Worm (Caenorhabditis elegans): Measurements from ENCODE around the gene K12B6.4.

K12B6.4 gene

DNA sequence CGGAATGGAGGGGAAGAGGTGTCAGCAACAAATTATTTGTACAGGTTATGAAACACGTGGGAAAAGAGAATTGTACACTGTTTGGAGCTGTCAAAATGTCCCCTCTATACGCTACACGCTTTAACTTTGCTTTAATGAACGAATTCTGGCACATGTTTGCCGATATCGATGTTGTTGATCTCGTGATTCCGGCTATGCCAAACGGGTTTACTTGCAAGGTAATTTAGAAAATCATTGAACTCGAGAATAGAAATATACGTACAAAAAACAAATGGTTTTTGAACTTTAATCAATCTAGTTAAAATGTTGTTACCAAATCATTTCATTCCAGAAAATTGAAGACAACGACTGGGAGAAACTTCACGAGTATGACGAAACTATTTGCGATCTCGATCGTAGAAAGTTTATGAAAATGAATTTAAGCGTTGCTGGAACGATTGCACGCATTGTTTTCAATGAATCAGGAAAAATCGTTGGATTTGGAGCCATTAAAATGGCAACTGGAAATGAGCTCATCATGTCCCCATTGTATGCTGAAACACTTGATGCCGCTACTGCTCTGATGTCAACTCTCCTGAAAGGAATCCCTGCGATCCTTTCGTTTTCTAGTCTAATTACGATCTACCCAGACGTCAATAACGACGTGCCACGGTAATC is 3.8 kb downstream of the K12B6.4 start:
- TF ChIP-seq ceh-82 (tag; optimal IDR thresholded peaks at IDR 0.05) (no peak), lsy-2 (tag; optimal IDR thresholded peaks at IDR 0.05) (no peak), ztf-1 (GFP tag; conservative IDR thresholded peaks at IDR 0.05) (no peak), C34F6.9 (tag; optimal IDR thresholded peaks at IDR 0.05) (no peak), sma-9 (GFP tag; optimal IDR thresholded peaks at IDR 0.05) (peak; percentile 17), sma-9 (tag; optimal IDR thresholded peaks at IDR 0.05) (no peak), ama-1 (optimal IDR thresholded peaks at IDR 0.05) (peak; percentile 30), nhr-77 (tag; optimal IDR thresholded peaks at IDR 0.05) (no peak), nhr-21 (tag; optimal IDR thresholded peaks at IDR 0.05) (peak; percentile 37), nhr-12 (tag; optimal IDR thresholded peaks at IDR 0.05) (no peak), mbf-1 (tag; optimal IDR thresholded peaks at IDR 0.05) (no peak), lin-13 (GFP tag; optimal IDR thresholded peaks at IDR 0.05) (no peak), Y55F3AM.14 (GFP tag; optimal IDR thresholded peaks at IDR 0.05) (no peak), nhr-237 (tag; optimal IDR thresholded peaks at IDR 0.05) (no peak), sma-3 (GFP tag; optimal IDR thresholded peaks at IDR 0.05) (no peak), nhr-129 (tag; optimal IDR thresholded peaks at IDR 0.05) (no peak), F13H6.1 (tag; optimal IDR thresholded peaks at IDR 0.05) (no peak), snpc-4 (tag; optimal IDR thresholded peaks at IDR 0.05) (no peak), unc-62 (GFP tag; optimal IDR thresholded peaks at IDR 0.05) (no peak), nhr-25 (tag; optimal IDR thresholded peaks at IDR 0.05) (no peak)

ce11 chrV:6276205-6276604 is 4.9 kb downstream of the K12B6.4 start, which contains the start of gene F31F7.1:
TSS of gene F31F7.1 (plus strand) at chrV:6276439.
- peak; percentile 26 for TF ChIP-seq nhr-6 (tag; optimal IDR thresholded peaks at IDR 0.05)
- TF ChIP-seq unc-55 (GFP tag; optimal IDR thresholded peaks at IDR 0.05), result no peak
- no peak for TF ChIP-seq lin-39 (tag; optimal IDR thresholded peaks at IDR 0.05)
- TF ChIP-seq sma-3 (GFP tag; optimal IDR thresholded peaks at IDR 0.05), result peak; percentile 84
- TF ChIP-seq ztf-11 (tag; optimal IDR thresholded peaks at IDR 0.05), result no peak
- TF ChIP-seq ztf-4 (tag; optimal IDR thresholded peaks at IDR 0.05), result no peak
- TF ChIP-seq ceh-82 (tag; optimal IDR thresholded peaks at IDR 0.05), result no peak
- no peak for TF ChIP-seq zag-1 (tag; optimal IDR thresholded peaks at IDR 0.05)
- no peak for TF ChIP-seq elt-3 (tag; optimal IDR thresholded peaks at IDR 0.05)
- peak; percentile 52 for TF ChIP-seq nhr-129 (tag; optimal IDR thresholded peaks at IDR 0.05)
- TF ChIP-seq sem-4 (tag; optimal IDR thresholded peaks at IDR 0.05), result no peak
- no peak for TF ChIP-seq nhr-10 (tag; optimal IDR thresholded peaks at IDR 0.05)
- peak; percentile 73 for TF ChIP-seq crh-2 (tag; optimal IDR thresholded peaks at IDR 0.05)
- TF ChIP-seq ZK546.5 (tag; optimal IDR thresholded peaks at IDR 0.05), result no peak
- TF ChIP-seq nhr-77 (tag; optimal IDR thresholded peaks at IDR 0.05), result peak; percentile 22
- TF ChIP-seq ama-1 (optimal IDR thresholded peaks at IDR 0.05), result peak; percentile 62
- no peak for TF ChIP-seq nhr-23 (tag; optimal IDR thresholded peaks at IDR 0.05)
- TF ChIP-seq lsy-2 (tag; optimal IDR thresholded peaks at IDR 0.05), result peak in 1 of 2 experiments; percentile 50
- TF ChIP-seq nhr-12 (tag; optimal IDR thresholded peaks at IDR 0.05), result no peak
- TF ChIP-seq ztf-1 (GFP tag; conservative IDR thresholded peaks at IDR 0.05), result no peak
- peak in 1 of 2 experiments; percentile 67 for TF ChIP-seq mdl-1 (tag; optimal IDR thresholded peaks at IDR 0.05)
- no peak for TF ChIP-seq nhr-237 (tag; optimal IDR thresholded peaks at IDR 0.05)
- peak; percentile 68 for TF ChIP-seq nhr-25 (tag; optimal IDR thresholded peaks at IDR 0.05)
- TF ChIP-seq unc-62 (GFP tag; optimal IDR thresholded peaks at IDR 0.05), result no peak
- no peak for TF ChIP-seq dmd-4 (tag; optimal IDR thresholded peaks at IDR 0.05)
- TF ChIP-seq C34F6.9 (tag; optimal IDR thresholded peaks at IDR 0.05), result no peak
- peak; percentile 85 for TF ChIP-seq nhr-21 (tag; optimal IDR thresholded peaks at IDR 0.05)
- peak; percentile 67 for TF ChIP-seq blmp-1 (tag; optimal IDR thresholded peaks at IDR 0.05; ENCODE audit: insufficient read depth)
- no peak for TF ChIP-seq peb-1 (tag; optimal IDR thresholded peaks at IDR 0.05)
- peak; percentile 72 for TF ChIP-seq F13H6.1 (tag; optimal IDR thresholded peaks at IDR 0.05)
- TF ChIP-seq skn-1 (tag; optimal IDR thresholded peaks at IDR 0.05), result peak; percentile 12
- peak; percentile 94 for TF ChIP-seq sma-9 (GFP tag; optimal IDR thresholded peaks at IDR 0.05)
- TF ChIP-seq sma-9 (tag; optimal IDR thresholded peaks at IDR 0.05), result no peak
- TF ChIP-seq ceh-16 (tag; optimal IDR thresholded peaks at IDR 0.05), result no peak
- peak; percentile 70 for TF ChIP-seq gmeb-1 (tag; optimal IDR thresholded peaks at IDR 0.05)
- no peak for TF ChIP-seq nhr-11 (tag; optimal IDR thresholded peaks at IDR 0.05)
- no peak for TF ChIP-seq alr-1 (tag; optimal IDR thresholded peaks at IDR 0.05)
- no peak for TF ChIP-seq R02D3.7 (tag; optimal IDR thresholded peaks at IDR 0.05)
- TF ChIP-seq fos-1 (tag; optimal IDR thresholded peaks at IDR 0.05), result peak; percentile 78
- TF ChIP-seq egl-27 (tag; optimal IDR thresholded peaks at IDR 0.05), result peak; percentile 0
- no peak for TF ChIP-seq mab-5 (tag; optimal IDR thresholded peaks at IDR 0.05)
- TF ChIP-seq unc-39 (tag; optimal IDR thresholded peaks at IDR 0.05), result no peak
- no peak for TF ChIP-seq mbf-1 (tag; optimal IDR thresholded peaks at IDR 0.05)
